Worm (Caenorhabditis elegans) whole organism, mixed stage, embryonic: ENCODE data around the gene Y50D4C.3.

Source experiments
- blmp-1 ChIP-seq: fragments of 150-350 bp; optimal IDR thresholded peaks from 2 replicates; lab custom pipeline; 2014; ENCODE audit warnings: missing biosample characterization, missing genetic modification characterization
- hlh-1 ChIP-seq: fragments of 150-350 bp; optimal IDR thresholded peaks from 2 replicates; lab custom pipeline; 2014; ENCODE audit warnings: missing biosample characterization, missing genetic modification reagents, missing genetic modification characterization
- lin-32 ChIP-seq: fragments of 200-800 bp; sonication (Bioruptor generic); optimal IDR thresholded peaks from 2 replicates; lab custom pipeline; 2018; ENCODE audit warnings: mild to moderate bottlenecking, missing genetic modification characterization, missing compliant biosample characterization
- mls-2 ChIP-seq: sonication (generic microtip); optimal IDR thresholded peaks from 2 replicates; lab custom pipeline; 2016; ENCODE audit warnings: mild to moderate bottlenecking, missing genetic modification characterization, moderate library complexity, missing compliant biosample characterization
- nhr-28 ChIP-seq: fragments of 150-350 bp; optimal IDR thresholded peaks from 2 replicates; lab custom pipeline; 2014; ENCODE audit warnings: missing biosample characterization, missing genetic modification characterization
- unc-39 ChIP-seq: fragments of 150-350 bp; optimal IDR thresholded peaks from 2 replicates; lab custom pipeline; 2014; ENCODE audit warnings: missing biosample characterization, missing genetic modification characterization
- unc-62 ChIP-seq: fragments of 150-350 bp; optimal IDR thresholded peaks from 2 replicates; lab custom pipeline; 2014; ENCODE audit warnings: missing biosample characterization, missing genetic modification reagents, missing genetic modification characterization

DNA sequence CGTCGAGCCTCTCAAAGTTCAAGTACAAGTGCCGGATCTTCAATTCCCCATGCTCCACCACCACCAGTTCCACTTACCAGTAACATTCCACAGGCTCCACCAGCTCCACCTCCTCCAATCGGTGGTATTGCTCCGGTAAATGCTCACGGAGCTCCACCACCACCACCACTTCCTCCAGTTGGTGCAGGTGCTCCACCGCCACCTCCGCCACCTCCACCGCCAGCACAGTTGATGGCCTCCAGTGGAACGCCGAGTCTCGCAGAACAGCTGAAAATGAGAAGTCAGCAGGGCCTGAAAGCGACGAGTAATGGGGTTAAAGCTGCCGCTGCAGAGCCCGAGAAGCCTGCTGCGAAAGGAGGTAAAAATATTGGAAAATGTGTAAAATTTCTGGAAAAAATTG lies 45.3 kb upstream of the Y50D4C.3 start:
- no peak for TF ChIP-seq blmp-1 (tag; lab: Kevin White, UChicago)
- no peak for TF ChIP-seq unc-39 (tag; lab: Kevin White, UChicago)
- no peak for TF ChIP-seq mls-2 (tag; lab: Kevin White, UChicago)
- TF ChIP-seq nhr-28: no peak
- TF ChIP-seq hlh-1 (tag; lab: Kevin White, UChicago): no peak
- no peak for TF ChIP-seq lin-32 (GFP tag; lab: Kevin White, UChicago)
- no peak for TF ChIP-seq unc-62 (GFP tag; lab: Kevin White, UChicago)
